Fruit fly (Drosophila melanogaster) ovary, adult (tissue): Measurements from ENCODE around the gene CG14990.

Experiments used
- CG17801 ChIP-seq: fragments of 200-800 bp; optimal IDR thresholded peaks from 2 replicates; lab custom pipeline; 2019; ENCODE audit warnings: missing biosample characterization, mild to moderate bottlenecking, missing genetic modification characterization, moderate library complexity; ENCODE audit not compliant: partially characterized antibody

Gene CG14990

DNA sequence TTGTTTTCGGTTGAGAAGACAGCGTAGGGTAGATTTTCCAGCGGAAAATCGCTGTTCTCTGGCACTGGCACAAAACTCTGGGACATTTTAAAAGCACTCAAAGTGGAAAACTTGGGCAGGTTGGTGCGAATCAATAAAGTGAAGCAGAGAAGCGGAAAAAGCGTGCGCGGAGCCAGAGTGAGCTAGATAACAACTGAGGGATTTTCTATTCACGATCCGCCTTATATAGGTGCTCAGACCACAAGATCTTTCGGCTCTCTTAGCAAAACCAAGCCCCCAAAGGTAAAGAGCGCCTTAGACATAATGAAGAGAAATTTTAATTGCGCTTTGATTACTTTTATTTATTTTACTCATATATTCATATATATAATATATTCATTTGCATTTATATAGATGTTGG lies 19.3 kb upstream of the CG14990 start, which contains the start of gene Faa:
Gene Faa, minus strand, starts transcription at position 200 of the 400 bp plus-strand sequence.
- TF ChIP-seq CG17801 (GFP tag; lab: Kevin White, UChicago), result no peak

DNA sequence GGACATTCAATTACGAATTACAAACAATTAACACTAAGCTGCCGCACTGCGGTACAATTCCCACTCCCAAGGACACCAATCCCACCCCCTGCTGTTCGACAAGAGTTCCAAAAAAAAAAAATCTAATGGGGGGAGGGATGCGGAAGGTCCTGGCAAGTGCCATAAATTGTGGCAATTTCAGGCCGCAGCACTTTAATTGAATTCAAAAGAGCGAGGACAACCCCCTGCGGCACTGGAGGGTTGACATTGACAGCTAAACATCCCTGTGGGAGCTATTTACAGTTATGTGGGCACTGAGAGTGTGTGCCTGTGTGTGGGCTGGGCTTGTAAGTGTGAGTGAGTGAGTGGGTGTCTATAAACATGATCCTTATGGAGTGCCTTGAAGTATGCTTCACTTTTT lies 16.1 kb upstream of the CG14990 start:
- TF ChIP-seq CG17801 (GFP tag; lab: Kevin White, UChicago), result no peak

DNA sequence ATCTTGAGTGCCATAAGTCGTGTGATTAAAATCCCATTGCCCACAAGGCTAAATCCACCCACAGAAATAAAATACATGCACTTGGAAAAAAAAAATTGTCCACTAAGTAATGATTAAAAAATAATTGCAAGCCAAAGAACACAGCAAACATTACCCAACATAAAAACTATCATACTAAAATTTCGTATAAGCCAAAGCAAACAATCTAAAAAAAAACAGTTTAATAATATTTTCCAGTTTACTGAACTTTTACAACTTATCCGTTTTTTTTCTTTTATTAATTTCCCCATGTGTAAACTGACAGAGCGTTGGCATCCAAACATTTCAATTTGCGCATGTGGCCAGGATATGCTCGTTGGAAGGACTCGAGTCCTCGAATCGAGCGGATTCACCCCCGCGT lies 12.7 kb upstream of the CG14990 start:
- no peak for TF ChIP-seq CG17801 (GFP tag; lab: Kevin White, UChicago)

DNA sequence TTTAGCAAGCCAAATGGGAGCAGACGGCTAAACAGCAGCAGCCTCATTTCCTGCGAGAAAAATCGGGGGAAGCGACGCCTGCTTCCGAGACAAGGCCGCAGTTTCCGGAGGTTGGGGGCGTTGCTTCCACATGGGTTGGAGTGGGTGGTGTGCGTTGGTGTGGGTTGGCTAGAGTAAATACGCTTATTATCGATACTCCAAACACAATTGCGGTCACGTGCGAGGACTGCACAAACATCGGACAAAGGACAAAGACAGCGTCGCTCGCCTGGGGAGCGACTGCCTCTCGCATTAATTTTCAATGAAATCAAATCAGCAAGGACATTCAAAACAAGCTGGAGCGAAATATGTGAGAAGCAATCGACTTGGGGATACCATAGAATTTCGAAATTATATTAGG lies 11.8 kb upstream of the CG14990 start:
- no peak for TF ChIP-seq CG17801 (GFP tag; lab: Kevin White, UChicago)

DNA sequence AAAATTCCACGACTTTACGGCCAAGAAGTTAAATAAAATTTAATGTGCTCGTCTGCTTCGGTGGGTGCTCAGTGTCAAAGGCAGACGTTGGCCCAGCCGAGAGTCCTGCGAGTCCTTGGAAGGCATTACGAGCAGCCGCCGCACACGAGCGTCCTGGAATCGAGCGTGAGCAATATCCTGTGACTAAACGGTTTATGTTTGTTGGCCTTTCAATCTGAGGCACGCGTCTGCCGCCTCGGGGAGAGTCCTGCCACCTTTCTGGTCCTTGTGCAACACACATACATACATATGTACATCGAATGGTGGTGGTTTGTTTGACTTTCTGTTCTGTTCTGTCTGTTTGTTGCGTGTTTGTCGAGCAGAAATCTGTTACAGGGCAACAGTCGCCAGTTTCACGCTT lies 9.6 kb upstream of the CG14990 start:
- no peak for TF ChIP-seq CG17801 (GFP tag; lab: Kevin White, UChicago)

DNA sequence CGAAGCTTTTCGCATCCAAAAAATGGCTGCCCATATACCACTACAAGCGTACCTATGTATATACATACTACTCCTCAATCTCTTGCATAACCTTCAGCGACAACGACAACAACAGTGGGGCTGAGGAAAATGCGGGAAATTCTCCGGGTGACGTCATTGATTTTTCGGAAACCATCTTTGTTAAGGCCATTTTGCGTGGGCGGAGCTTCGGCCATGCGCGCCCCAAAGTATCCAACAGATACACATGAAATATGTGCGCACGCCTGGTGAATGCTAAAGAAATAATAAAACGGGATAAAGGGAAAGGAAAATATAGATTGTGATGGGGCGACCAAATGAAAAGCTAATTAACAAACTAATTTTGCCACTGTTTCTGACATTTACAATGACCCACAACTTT lies 7.1 kb upstream of the CG14990 start:
- no peak for TF ChIP-seq CG17801 (GFP tag; lab: Kevin White, UChicago)

DNA sequence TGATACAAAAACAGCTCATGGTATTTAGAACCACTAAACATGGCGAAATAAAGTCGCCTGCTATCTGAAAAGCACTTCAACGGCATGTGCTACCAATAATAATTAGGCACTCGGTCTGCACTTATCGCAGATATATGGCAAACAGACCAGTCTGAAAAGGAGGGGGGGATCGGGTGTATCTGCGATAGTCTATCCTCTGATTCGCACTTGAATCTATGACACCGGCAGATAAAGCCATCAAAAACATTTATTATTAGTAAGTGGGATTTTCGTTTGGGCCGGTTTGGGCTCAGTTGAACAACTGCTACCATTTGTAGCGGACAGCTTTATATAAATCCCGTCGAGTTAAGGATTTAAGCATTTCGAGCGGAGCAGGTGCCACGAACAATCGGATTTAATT lies 5.7 kb upstream of the CG14990 start, which contains the start of gene CG14989:
Gene CG14989, plus strand, starts transcription at position 301 of the 400 bp plus-strand sequence.
- no peak for TF ChIP-seq CG17801 (GFP tag; lab: Kevin White, UChicago)

DNA sequence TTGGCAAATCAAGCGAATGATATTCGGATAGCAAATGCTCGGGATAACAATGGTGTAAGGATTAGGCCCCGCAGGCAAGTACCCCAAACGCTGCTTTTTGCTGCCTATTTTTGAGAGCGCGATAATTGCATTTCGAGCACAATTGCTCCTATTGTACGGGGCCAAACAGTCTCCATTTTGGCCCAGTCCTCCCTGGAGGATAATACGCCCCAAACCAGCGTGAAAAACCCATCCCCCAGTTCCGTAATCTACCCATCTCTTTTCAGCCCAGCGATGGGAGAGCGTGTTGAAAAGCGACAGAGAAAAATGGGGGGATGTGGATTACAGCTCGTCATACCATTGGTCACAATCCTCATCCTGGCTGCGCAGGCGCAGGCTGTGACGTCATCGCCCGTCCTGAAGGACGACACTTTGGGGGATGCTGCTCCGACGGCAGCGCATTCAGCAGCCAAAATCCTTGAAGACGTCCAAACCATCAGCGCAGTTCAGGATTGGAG lies 4.3 kb upstream of the CG14990 start, which contains the start of gene Gad1:
Gene Gad1, minus strand, starts transcription at position 51 of the 497 bp plus-strand sequence.
- TF ChIP-seq CG17801 (GFP tag; lab: Kevin White, UChicago), result no peak

DNA sequence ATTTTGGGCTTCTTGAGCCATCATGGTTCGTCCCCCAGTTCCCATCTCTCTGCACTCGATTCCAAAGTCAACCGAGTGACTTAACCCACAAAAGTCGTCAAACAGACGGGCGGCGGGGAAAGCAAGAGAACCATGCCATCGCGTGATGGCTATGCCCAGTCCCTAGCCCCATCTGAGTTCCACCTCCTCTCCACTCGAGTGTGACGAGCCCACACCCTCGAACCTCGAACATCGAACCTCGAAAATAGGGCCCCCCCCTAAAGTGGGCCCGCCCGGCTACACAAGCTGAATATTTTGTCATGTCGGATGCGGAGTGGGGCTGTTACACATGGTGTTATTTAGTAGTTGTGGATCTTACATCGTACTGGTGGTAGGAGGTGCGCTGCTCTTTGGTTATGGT lies 3.5 kb downstream of the CG14990 start:
- TF ChIP-seq CG17801 (GFP tag; lab: Kevin White, UChicago), result no peak

DNA sequence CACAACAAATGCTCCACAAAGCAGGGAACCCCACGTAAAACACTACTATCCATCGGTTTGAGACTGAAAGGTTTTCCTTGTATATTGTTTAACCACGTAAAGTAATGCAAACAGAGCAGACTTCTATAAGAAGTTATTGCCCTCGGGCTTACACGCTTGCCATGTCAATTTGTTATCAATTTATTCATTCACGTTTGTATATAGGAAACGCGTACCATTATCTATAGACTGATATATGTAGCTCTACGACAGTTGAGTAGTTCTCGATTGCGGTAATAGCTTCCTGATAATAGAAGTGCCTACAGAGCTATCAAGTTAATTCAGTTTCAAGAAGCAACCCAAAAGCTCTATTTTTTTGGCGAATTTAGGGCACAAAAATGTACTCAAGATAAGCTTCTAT lies 6.2 kb downstream of the CG14990 start:
- no peak for TF ChIP-seq CG17801 (GFP tag; lab: Kevin White, UChicago)

DNA sequence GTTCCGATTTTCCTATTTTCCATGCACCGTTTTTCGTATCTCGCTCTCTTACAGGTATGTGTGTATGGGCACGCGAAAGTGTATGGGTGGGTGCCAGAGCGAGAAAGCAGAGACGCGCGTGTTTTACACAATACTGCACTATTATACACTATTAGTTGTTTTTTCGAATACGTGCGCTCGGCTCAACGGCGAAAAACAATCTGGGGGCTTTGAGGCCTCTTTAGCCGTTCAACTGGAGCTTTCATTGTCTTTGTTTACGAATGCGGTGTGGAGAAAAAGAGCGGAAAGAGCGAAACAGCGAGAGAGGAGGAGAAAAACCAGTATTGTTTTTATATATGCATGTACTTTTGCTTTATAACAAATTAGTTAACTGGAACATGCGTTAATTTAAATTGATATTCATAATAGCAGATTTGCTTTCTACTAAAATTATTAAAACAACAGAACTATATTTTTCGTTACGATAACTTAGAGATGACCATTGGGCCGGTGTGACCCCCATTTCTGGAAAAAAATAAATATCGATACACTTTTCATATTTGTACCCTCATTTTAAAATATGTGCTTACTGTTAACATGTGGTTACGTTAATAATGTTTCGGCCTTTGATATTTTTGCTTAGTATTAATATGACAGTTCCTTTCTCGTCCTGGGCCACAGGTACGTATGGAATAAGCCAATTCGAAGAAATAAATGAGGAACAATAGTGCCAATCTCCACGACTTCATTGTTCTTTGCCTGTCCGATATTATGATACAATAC lies 9.7 kb downstream of the CG14990 start, which contains the start of gene CG14995:
Gene CG14995, minus strand, starts transcription at position 761 of the 762 bp plus-strand sequence.
- TF ChIP-seq CG17801 (GFP tag; lab: Kevin White, UChicago), result peak; percentile 72

DNA sequence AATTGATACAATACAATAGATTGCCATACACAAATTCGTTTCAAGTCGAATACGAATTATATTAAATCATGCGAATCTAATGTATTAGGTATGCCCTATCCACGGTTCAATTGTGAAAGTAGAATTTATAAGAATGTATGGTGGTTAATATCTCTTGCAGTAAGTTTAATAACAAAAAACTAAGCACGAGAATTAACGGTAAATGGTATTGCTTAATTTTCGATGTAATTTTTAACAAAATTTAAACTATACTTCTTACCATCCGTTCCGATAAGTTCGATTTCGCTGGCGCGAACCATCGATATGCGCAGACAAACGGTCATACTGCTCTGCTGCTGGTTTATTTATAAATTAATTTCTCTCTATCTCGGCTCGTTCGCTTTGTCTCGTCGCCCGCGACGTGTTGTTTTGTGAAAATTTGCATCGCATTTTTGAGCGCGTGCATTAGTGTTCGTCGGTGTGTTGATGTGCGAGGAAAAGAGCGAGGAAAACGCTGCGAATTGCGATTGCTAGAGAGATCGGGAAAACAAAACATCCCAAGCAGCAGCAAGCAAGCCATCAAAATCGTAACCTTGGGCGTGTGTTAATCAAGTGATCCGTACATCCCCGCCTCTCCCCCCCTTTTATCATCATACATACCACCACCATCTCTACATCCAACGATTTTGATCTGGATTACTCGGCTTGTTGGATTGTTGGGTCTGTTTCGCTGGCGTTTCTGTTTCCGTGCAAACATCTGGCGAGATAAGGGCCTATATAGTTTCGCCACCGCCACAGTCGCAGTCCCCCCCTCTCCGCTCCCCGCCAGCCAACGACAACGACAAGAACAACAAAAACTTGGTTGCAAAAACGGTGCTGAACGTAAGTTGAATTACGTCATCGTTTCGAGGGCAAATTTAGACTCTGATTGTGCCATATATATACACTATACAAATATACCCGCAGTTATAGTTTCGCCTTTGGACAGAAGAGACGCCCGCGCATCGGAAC lies 10.5 kb downstream of the CG14990 start, which contains the start of gene Fit1:
Gene Fit1, plus strand, starts transcription at position 307 of the 990 bp plus-strand sequence.
- peak; percentile 35 for TF ChIP-seq CG17801 (GFP tag; lab: Kevin White, UChicago)

DNA sequence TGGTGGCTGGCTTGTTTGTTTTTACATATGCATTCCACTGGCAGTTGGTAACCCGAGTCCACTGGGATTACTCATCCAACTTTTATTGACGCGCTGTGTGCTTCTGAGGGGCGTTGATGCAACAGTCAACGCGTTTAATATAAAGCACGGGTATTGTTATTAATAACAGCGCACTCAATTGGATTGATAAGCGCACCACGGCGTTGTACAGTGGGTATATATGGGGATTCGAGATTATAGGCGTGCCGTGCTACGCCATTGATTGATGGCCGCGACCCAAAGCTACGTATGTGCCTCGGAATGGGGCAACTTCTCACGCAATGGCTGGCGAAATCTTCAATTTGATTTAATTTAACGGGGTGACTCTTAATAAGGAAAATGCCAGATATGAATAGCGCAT lies 14.1 kb downstream of the CG14990 start:
- no peak for TF ChIP-seq CG17801 (GFP tag; lab: Kevin White, UChicago)

DNA sequence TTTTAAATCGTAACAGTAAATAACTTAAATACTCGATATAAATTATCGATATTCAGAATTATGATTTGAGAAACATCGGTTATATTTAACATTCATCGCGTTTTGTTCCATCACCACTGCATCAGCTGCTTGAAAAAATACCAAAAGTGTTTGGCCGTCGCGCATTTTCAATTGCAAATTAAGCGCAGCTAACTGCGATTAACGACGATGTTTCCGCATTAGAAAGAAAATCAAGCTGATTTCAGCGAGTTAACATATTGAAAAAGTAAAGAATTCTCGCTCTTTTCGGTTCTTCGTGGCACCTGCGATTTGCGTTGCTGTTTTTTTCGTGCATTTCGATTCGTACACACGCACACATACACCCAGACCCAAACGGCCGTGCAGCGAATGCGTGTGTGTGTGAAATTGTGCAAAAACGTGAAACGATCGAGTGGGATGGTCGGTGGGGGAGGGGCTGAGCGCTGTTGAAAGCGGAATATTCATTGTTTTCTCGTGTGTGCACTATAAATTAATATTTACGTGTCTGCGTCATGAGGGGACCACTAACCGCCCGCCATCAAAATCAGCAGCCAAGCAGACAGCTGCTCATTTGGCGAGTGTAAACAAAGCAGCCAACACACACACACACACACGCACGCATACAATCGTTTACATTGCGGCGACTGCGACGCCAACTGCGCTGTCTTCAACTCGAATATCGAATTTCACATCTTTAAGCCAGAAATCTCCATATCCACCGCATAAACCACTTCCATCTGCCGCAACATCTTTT lies 15.3 kb downstream of the CG14990 start, which contains the start of gene Ack:
Gene Ack, plus strand, starts transcription at position 115 of the 772 bp plus-strand sequence.
- no peak for TF ChIP-seq CG17801 (GFP tag; lab: Kevin White, UChicago)
